Worm (Caenorhabditis elegans): ENCODE measurements around the gene F23A7.4.

DNA sequence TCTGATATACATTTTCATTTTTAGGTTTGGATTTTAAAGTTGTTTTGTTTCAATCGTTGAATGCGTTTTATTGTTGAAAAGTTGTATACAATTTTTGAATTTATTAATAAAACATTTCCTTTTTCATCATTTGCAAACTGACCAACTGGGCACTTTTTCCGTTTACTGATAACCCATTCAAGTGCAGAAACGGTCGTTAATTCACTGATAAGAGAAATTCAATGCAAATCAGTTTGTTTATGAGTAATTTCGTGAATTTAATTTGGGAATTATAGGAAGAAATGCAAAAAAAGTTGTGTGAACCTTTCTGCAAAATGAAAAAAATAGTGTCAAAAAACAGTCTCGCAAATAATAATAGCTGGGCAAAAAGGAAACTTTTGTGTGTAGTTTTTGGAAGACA is 45.9 kb upstream of the F23A7.4 start:
- TF ChIP-seq fkh-10 (GFP tag; optimal IDR thresholded peaks at IDR 0.05) (no peak), R02D3.7 (tag; optimal IDR thresholded peaks at IDR 0.05) (no peak), ztf-4 (tag; optimal IDR thresholded peaks at IDR 0.05) (no peak), elt-2 (tag; optimal IDR thresholded peaks at IDR 0.05) (peak; percentile 73), tbx-2 (tag; optimal IDR thresholded peaks at IDR 0.05) (no peak), ceh-9 (tag; optimal IDR thresholded peaks at IDR 0.05) (no peak)

Data from whole organism, L3 larva.